Worm (Caenorhabditis elegans) whole organism, young adult: ENCODE measurements around the gene F20D6.2.

ENCODE experiments used
- F23B12.7 ChIP-seq: sonication (generic microtip); optimal IDR thresholded peaks from 2 replicates; lab custom pipeline; 2017; ENCODE audit warnings: missing genetic modification characterization, mild to moderate bottlenecking, missing compliant biosample characterization, antibody characterized with exemption, moderate library complexity; ENCODE audit not compliant: insufficient read depth
- F39B2.1 ChIP-seq: fragments of 200-800 bp; sonication (Bioruptor generic); IDR thresholded peaks from 2 replicates; pipeline ENCODE4 v1.3.6; 2022; ENCODE audit warnings: missing genetic modification reagents, missing genetic modification characterization, missing compliant biosample characterization
- aptf-3 ChIP-seq: fragments of 200-800 bp; sonication (Bioruptor generic); IDR thresholded peaks from 2 replicates; pipeline ENCODE4 v1.3.6; 2022; ENCODE audit warnings: missing genetic modification characterization, missing compliant biosample characterization
- ccch-3 ChIP-seq: fragments of 200-800 bp; sonication (Bioruptor generic); optimal IDR thresholded peaks from 2 replicates; lab custom pipeline; 2018; ENCODE audit warnings: mild to moderate bottlenecking, missing genetic modification characterization, missing compliant biosample characterization
- ceh-27 ChIP-seq: fragments of 200-800 bp; sonication (Bioruptor generic); optimal IDR thresholded peaks from 2 replicates; lab custom pipeline; 2018; ENCODE audit warnings: mild to moderate bottlenecking, missing genetic modification characterization, moderate library complexity, missing compliant biosample characterization
- ceh-79 ChIP-seq: sonication (generic microtip); optimal IDR thresholded peaks from 2 replicates; lab custom pipeline; 2017; ENCODE audit warnings: mild to moderate bottlenecking, missing genetic modification characterization, missing compliant biosample characterization
- dpff-1 ChIP-seq: sonication (generic microtip); optimal IDR thresholded peaks from 2 replicates; lab custom pipeline; 2017; ENCODE audit warnings: mild to moderate bottlenecking, missing genetic modification characterization, missing compliant biosample characterization
- fkh-3 ChIP-seq: sonication (generic microtip); optimal IDR thresholded peaks from 2 replicates; lab custom pipeline; 2016; ENCODE audit warnings: mild to moderate bottlenecking, missing genetic modification characterization, missing compliant biosample characterization
- gei-17 ChIP-seq: fragments of 200-800 bp; sonication (Bioruptor generic); optimal IDR thresholded peaks from 2 replicates; lab custom pipeline; 2018; ENCODE audit warnings: mild to moderate bottlenecking, missing genetic modification characterization, missing compliant biosample characterization
- snpc-4 ChIP-seq, 5 experiments: fragments of 150-350 bp in 1 of 5; sonication (generic microtip) in 4 of 5; optimal IDR thresholded peaks; 2 replicates each; lab custom pipeline; 2014 to 2018; ENCODE audit warnings: missing genetic modification characterization in 5 of 5, missing biosample characterization in 3 of 5, antibody characterized with exemption in 2 of 5, mild to moderate bottlenecking in 2 of 5, missing compliant biosample characterization in 2 of 5, missing genotype in 2 of 5, moderate library complexity in 2 of 5, missing genetic modification reagents in 1 of 5
- unc-62 ChIP-seq: fragments of 150-350 bp; optimal IDR thresholded peaks from 2 replicates; lab custom pipeline; 2014; ENCODE audit warnings: missing biosample characterization, missing genetic modification reagents, missing genetic modification characterization
- ztf-18 ChIP-seq: sonication (generic microtip); optimal IDR thresholded peaks from 2 replicates; lab custom pipeline; 2016; ENCODE audit warnings: missing genotype, mild to moderate bottlenecking, missing genetic modification characterization, missing compliant biosample characterization

DNA sequence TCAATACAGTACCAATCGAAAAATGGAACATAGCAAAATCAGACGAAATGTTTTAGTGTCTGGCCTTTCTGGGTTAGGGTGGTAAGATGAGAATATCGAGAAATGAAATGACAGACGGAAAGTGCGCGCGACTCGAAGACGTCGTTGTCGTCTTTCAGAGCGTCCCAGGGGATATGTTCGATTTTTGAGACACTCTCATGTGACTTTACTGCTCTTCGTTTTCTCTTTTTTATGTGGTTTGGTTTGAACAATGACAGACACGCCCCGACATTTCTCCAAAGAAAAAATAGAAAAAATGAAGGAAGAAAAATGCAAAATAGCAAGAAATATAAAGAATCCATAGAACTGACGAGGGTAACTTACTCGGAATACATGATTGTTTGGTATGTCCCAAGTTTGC, 24.7 kb downstream of the F20D6.2 start:
- TF ChIP-seq fkh-3 (tag; lab: Kevin White, UChicago) = no peak
- TF ChIP-seq gei-17 (GFP tag; lab: Kevin White, UChicago) = no peak
- TF ChIP-seq snpc-4 (GFP tag; optimal IDR thresholded peaks at IDR 0.05; lab: Kevin White, UChicago) = no peak
- TF ChIP-seq snpc-4 (tag; optimal IDR thresholded peaks at IDR 0.05; lab: Kevin White, UChicago) = no peak
- TF ChIP-seq ccch-3 = no peak
- no peak for TF ChIP-seq F39B2.1 (GFP tag; lab: Robert Waterston, UW)
- TF ChIP-seq unc-62 (GFP tag; lab: Kevin White, UChicago) = no peak
- no peak for TF ChIP-seq F23B12.7
- no peak for TF ChIP-seq ceh-27 (GFP tag; lab: Kevin White, UChicago)
- no peak for TF ChIP-seq aptf-3 (GFP tag; lab: Robert Waterston, UW)
- TF ChIP-seq ztf-18 = no peak
- no peak for TF ChIP-seq ceh-79 (tag; lab: Kevin White, UChicago)
- TF ChIP-seq dpff-1 = no peak
